Fruit fly (Drosophila melanogaster): Measurements from ENCODE around the gene RpL40.

The RpL40 gene

DNA sequence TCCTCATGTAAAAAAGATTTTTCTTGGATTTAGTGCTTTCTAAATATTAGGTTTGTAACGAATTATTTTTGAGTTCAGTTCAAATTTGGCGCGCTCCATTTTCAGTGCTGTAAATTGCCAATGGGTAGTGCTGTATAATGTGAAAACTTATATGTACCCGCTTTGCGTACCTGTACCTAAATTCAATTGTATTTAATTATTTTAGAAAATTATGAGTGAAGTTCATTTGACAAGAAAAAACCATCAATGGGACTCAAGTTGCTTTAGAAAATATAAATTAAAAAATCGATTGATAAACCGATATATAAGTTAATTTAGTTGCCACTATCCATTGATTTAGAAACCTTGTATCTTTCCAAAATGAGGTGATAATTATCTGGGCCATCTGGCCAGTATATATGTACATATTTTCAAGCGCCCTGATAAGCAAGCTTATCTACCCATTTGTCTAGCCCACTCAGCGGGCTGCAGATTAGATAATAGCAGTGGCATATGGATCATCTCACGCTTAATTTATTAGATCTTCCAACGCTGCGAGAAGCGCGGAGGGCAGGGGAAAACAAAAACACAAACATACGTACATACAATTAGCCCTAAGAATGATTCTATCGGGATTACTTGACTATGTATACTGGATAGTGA is 3.2 kb upstream of the RpL40 start (continued):
- peak; percentile 22 for TF ChIP-seq MESR4 (GFP tag; optimal IDR thresholded peaks at IDR 0.05)
- TF ChIP-seq CHES-1-like (GFP tag; optimal IDR thresholded peaks at IDR 0.05), result no peak
- no peak for TF ChIP-seq ham (GFP tag; IDR thresholded peaks at IDR 0.05)
- TF ChIP-seq fu2 (GFP tag; optimal IDR thresholded peaks at IDR 0.05), result no peak
- TF ChIP-seq pros (GFP tag; optimal IDR thresholded peaks at IDR 0.05), result peak; percentile 9
- no peak for TF ChIP-seq CG7963 (GFP tag; IDR thresholded peaks at IDR 0.05; ENCODE audit: partially characterized antibody)
- TF ChIP-seq otp (GFP tag; IDR thresholded peaks at IDR 0.05), result no peak
- no peak for TF ChIP-seq Sox100B (GFP tag; optimal IDR thresholded peaks at IDR 0.05)
- no peak for TF ChIP-seq corto (GFP tag; optimal IDR thresholded peaks at IDR 0.05)
- peak; percentile 22 for TF ChIP-seq YL-1 (GFP tag; optimal IDR thresholded peaks at IDR 0.05)
- TF ChIP-seq bsh (GFP tag; optimal IDR thresholded peaks at IDR 0.05), result no peak
- peak; percentile 87 for TF ChIP-seq sens (GFP tag)
- TF ChIP-seq CG8388 (GFP tag; optimal IDR thresholded peaks at IDR 0.05), result no peak
- TF ChIP-seq Hmr (GFP tag; optimal IDR thresholded peaks at IDR 0.05), result peak; percentile 29
- no peak for TF ChIP-seq dimm (GFP tag; IDR thresholded peaks at IDR 0.05)
- no peak for TF ChIP-seq H2.0 (GFP tag; IDR thresholded peaks at IDR 0.05)
- TF ChIP-seq CG4820 (GFP tag; optimal IDR thresholded peaks at IDR 0.05), result no peak
- TF ChIP-seq CG9437 (GFP tag; optimal IDR thresholded peaks at IDR 0.05), result peak; percentile 1
- peak; percentile 43 for TF ChIP-seq zfh2 (GFP tag; optimal IDR thresholded peaks at IDR 0.05)
- TF ChIP-seq CG8478 (optimal IDR thresholded peaks at IDR 0.05), result no peak
- TF ChIP-seq CG18262 (tag; optimal IDR thresholded peaks at IDR 0.05), result peak; percentile 1
- no peak for TF ChIP-seq CG4730 (GFP tag; IDR thresholded peaks at IDR 0.05)
- TF ChIP-seq fd64A (GFP tag; optimal IDR thresholded peaks at IDR 0.05), result no peak
- TF ChIP-seq stwl (tag; optimal IDR thresholded peaks at IDR 0.05), result peak; percentile 63
- TF ChIP-seq chn (GFP tag; optimal IDR thresholded peaks at IDR 0.05), result peak; percentile 57
- TF ChIP-seq zen2 (GFP tag; IDR thresholded peaks at IDR 0.05; ENCODE audit: partially characterized antibody), result no peak
- no peak for TF ChIP-seq CG34224 (GFP tag; IDR thresholded peaks at IDR 0.05; ENCODE audit: partially characterized antibody)
- TF ChIP-seq CG33213 (GFP tag; optimal IDR thresholded peaks at IDR 0.05), result peak; percentile 16
- TF ChIP-seq Poxn (GFP tag; IDR thresholded peaks at IDR 0.05), result no peak
- TF ChIP-seq CG14860 (GFP tag; IDR thresholded peaks at IDR 0.05; ENCODE audit: partially characterized antibody), result no peak
- no peak for TF ChIP-seq Fer2 (tag; optimal IDR thresholded peaks at IDR 0.05)
- TF ChIP-seq bigmax (GFP tag; optimal IDR thresholded peaks at IDR 0.05), result no peak
- TF ChIP-seq CG2202 (tag; optimal IDR thresholded peaks at IDR 0.05), result no peak
- peak; percentile 13 for TF ChIP-seq CG2712 (tag; optimal IDR thresholded peaks at IDR 0.05)
- peak; percentile 34 for TF ChIP-seq twi (tag; optimal IDR thresholded peaks at IDR 0.05)
- no peak for TF ChIP-seq CG43689 (GFP tag; IDR thresholded peaks at IDR 0.05)
- no peak for TF ChIP-seq run (tag; optimal IDR thresholded peaks at IDR 0.05)
- no peak for TF ChIP-seq CG3995 (GFP tag; optimal IDR thresholded peaks at IDR 0.05)
- peak; percentile 20 for TF ChIP-seq nom (GFP tag; optimal IDR thresholded peaks at IDR 0.05)
- no peak for TF ChIP-seq Dfd (GFP tag; optimal IDR thresholded peaks at IDR 0.05)
- TF ChIP-seq CG31388 (GFP tag; optimal IDR thresholded peaks at IDR 0.05), result no peak
- TF ChIP-seq CG17385 (GFP tag; optimal IDR thresholded peaks at IDR 0.05), result peak; percentile 55
- TF ChIP-seq Blimp-1 (GFP tag; optimal IDR thresholded peaks at IDR 0.05), result peak; percentile 24
- TF ChIP-seq pb (GFP tag; optimal IDR thresholded peaks at IDR 0.05), result no peak
- TF ChIP-seq chinmo (GFP tag; IDR thresholded peaks at IDR 0.05; ENCODE audit: partially characterized antibody), result no peak
- no peak for TF ChIP-seq CG17912 (GFP tag; optimal IDR thresholded peaks at IDR 0.05)
- no peak for TF ChIP-seq CG10462 (GFP tag; optimal IDR thresholded peaks at IDR 0.05)
- TF ChIP-seq CG3726 (GFP tag; IDR thresholded peaks at IDR 0.05), result no peak
- peak; percentile 15 for TF ChIP-seq phol (tag; optimal IDR thresholded peaks at IDR 0.05)
- no peak for TF ChIP-seq CG12769 (tag; optimal IDR thresholded peaks at IDR 0.05)

Measured in whole organism, embryonic.